Worm (Caenorhabditis elegans): ENCODE results near the gene folt-2.

The folt-2 gene

ce11 chrV:2849071-2849470, 26.3 kb downstream of the folt-2 start, which contains the start of gene ugt-53:
ugt-53 (plus strand) TSS chrV:2849343.
- TF ChIP-seq lsy-2 (tag; optimal IDR thresholded peaks at IDR 0.05) (no peak), tbx-8 (GFP tag; optimal IDR thresholded peaks at IDR 0.05) (no peak), pha-4 (tag; optimal IDR thresholded peaks at IDR 0.05) (no peak), unc-39 (tag; optimal IDR thresholded peaks at IDR 0.05) (no peak), hlh-1 (tag; optimal IDR thresholded peaks at IDR 0.05) (no peak), elt-3 (tag; optimal IDR thresholded peaks at IDR 0.05) (no peak), ham-2 (GFP tag; optimal IDR thresholded peaks at IDR 0.05) (no peak), blmp-1 (tag; optimal IDR thresholded peaks at IDR 0.05) (no peak), ceh-83 (GFP tag; optimal IDR thresholded peaks at IDR 0.05) (no peak), ztf-11 (tag; optimal IDR thresholded peaks at IDR 0.05) (no peak), sem-2 (GFP tag; optimal IDR thresholded peaks at IDR 0.05) (no peak), ces-1 (GFP tag; optimal IDR thresholded peaks at IDR 0.05) (no peak)

ce11 chrV:2848290-2848937, 27.0 kb downstream of the folt-2 start, which contains the start of gene srj-49:
srj-49 (minus strand) TSS chrV:2848340.
- no peak for TF ChIP-seq ceh-83 (GFP tag; optimal IDR thresholded peaks at IDR 0.05)
- no peak for TF ChIP-seq sptf-1 (tag; optimal IDR thresholded peaks at IDR 0.05)
- TF ChIP-seq snpc-4 (tag; optimal IDR thresholded peaks at IDR 0.05) = no peak
- no peak for TF ChIP-seq drap-1 (GFP tag; optimal IDR thresholded peaks at IDR 0.05)
- TF ChIP-seq bed-3 (GFP tag; optimal IDR thresholded peaks at IDR 0.05) = no peak

- no peak for TF ChIP-seq zip-8 (tag; optimal IDR thresholded peaks at IDR 0.05)
- TF ChIP-seq mls-2 (tag; optimal IDR thresholded peaks at IDR 0.05) = no peak
- TF ChIP-seq snpc-4 (tag; optimal IDR thresholded peaks at IDR 0.05) = no peak
- no peak for TF ChIP-seq hlh-1 (tag; optimal IDR thresholded peaks at IDR 0.05)
- no peak for TF ChIP-seq nhr-2 (tag; optimal IDR thresholded peaks at IDR 0.05)
- TF ChIP-seq flh-1 (GFP tag; optimal IDR thresholded peaks at IDR 0.05) = no peak
- no peak for TF ChIP-seq ceh-83 (GFP tag; optimal IDR thresholded peaks at IDR 0.05)
- TF ChIP-seq unc-120 (tag; optimal IDR thresholded peaks at IDR 0.05; ENCODE audit: poor library complexity, severe bottlenecking) = no peak
- no peak for TF ChIP-seq blmp-1 (tag; optimal IDR thresholded peaks at IDR 0.05)
- no peak for TF ChIP-seq lin-32 (GFP tag; optimal IDR thresholded peaks at IDR 0.05)
- TF ChIP-seq ham-2 (GFP tag; optimal IDR thresholded peaks at IDR 0.05) = no peak
- TF ChIP-seq cnd-1 (tag; optimal IDR thresholded peaks at IDR 0.05) = no peak
- TF ChIP-seq tbx-8 (GFP tag; optimal IDR thresholded peaks at IDR 0.05) = no peak
- TF ChIP-seq ztf-11 (tag; optimal IDR thresholded peaks at IDR 0.05) = no peak
- TF ChIP-seq ceh-39 (tag; optimal IDR thresholded peaks at IDR 0.05) = no peak
Observed at ce11 chrV:2845771-2846170, 29.6 kb downstream of the folt-2 start, which contains the start of gene srj-44. srj-44 (minus strand) TSS chrV:2845871.

- TF ChIP-seq lin-13 (tag; optimal IDR thresholded peaks at IDR 0.05) (no peak), ceh-83 (GFP tag; optimal IDR thresholded peaks at IDR 0.05) (no peak), snpc-4 (tag; optimal IDR thresholded peaks at IDR 0.05) (no peak), unc-39 (tag; optimal IDR thresholded peaks at IDR 0.05) (no peak), nhr-2 (tag; optimal IDR thresholded peaks at IDR 0.05) (no peak), bed-3 (GFP tag; optimal IDR thresholded peaks at IDR 0.05) (no peak), nhr-12 (tag; optimal IDR thresholded peaks at IDR 0.05) (no peak), ces-1 (GFP tag; optimal IDR thresholded peaks at IDR 0.05) (no peak), elt-1 (tag; optimal IDR thresholded peaks at IDR 0.05; ENCODE audit: borderline replicate concordance, insufficient read depth) (no peak), sem-2 (GFP tag; optimal IDR thresholded peaks at IDR 0.05) (no peak), ceh-39 (tag; optimal IDR thresholded peaks at IDR 0.05) (no peak)
Observed at ce11 chrV:2836501-2836900, 38.9 kb downstream of the folt-2 start, which contains the start of gene srj-45. srj-45 (minus strand) TSS chrV:2836601.

- no peak for TF ChIP-seq mep-1 (tag; optimal IDR thresholded peaks at IDR 0.05)
- TF ChIP-seq elt-3 (tag; optimal IDR thresholded peaks at IDR 0.05) = no peak
- TF ChIP-seq lsy-2 (tag; optimal IDR thresholded peaks at IDR 0.05) = no peak
- TF ChIP-seq ceh-83 (GFP tag; optimal IDR thresholded peaks at IDR 0.05) = no peak
- no peak for TF ChIP-seq pha-4 (tag; optimal IDR thresholded peaks at IDR 0.05)
- TF ChIP-seq nhr-28 (tag; optimal IDR thresholded peaks at IDR 0.05) = no peak
- TF ChIP-seq mab-5 (tag; optimal IDR thresholded peaks at IDR 0.05) = no peak
- TF ChIP-seq mls-2 (tag; optimal IDR thresholded peaks at IDR 0.05) = no peak
- no peak for TF ChIP-seq ceh-39 (tag; optimal IDR thresholded peaks at IDR 0.05)
- TF ChIP-seq nhr-2 (tag; optimal IDR thresholded peaks at IDR 0.05) = no peak
- no peak for TF ChIP-seq flh-1 (GFP tag; optimal IDR thresholded peaks at IDR 0.05)
- TF ChIP-seq unc-62 (GFP tag; optimal IDR thresholded peaks at IDR 0.05) = no peak
- no peak for TF ChIP-seq ham-2 (GFP tag; optimal IDR thresholded peaks at IDR 0.05)
- TF ChIP-seq M03D4.4 (tag; optimal IDR thresholded peaks at IDR 0.05) = no peak
- no peak for TF ChIP-seq unc-120 (tag; optimal IDR thresholded peaks at IDR 0.05; ENCODE audit: poor library complexity, severe bottlenecking)
- no peak for TF ChIP-seq cnd-1 (tag; optimal IDR thresholded peaks at IDR 0.05)
- TF ChIP-seq nhr-76 (tag; optimal IDR thresholded peaks at IDR 0.05) = no peak
Observed at ce11 chrV:2832666-2833065, 42.7 kb downstream of the folt-2 start, which contains the start of gene srj-50. srj-50 (plus strand) TSS chrV:2832966.

Data from whole organism, mixed stage, embryonic.